Worm (Caenorhabditis elegans): Measurements from ENCODE around the gene T26H5.10.

- TF ChIP-seq ama-1 (optimal IDR thresholded peaks at IDR 0.05) (no peak), nfya-1 (tag; optimal IDR thresholded peaks at IDR 0.05) (no peak), ceh-45 (GFP tag; IDR thresholded peaks at IDR 0.05) (no peak), F13H6.1 (tag; optimal IDR thresholded peaks at IDR 0.05) (no peak), unc-3 (GFP tag; conservative IDR thresholded peaks at IDR 0.05) (no peak), unc-3 (tag; optimal IDR thresholded peaks at IDR 0.05) (no peak), dve-1 (tag; optimal IDR thresholded peaks at IDR 0.05) (no peak), K02D7.2 (tag; optimal IDR thresholded peaks at IDR 0.05) (no peak), unc-55 (GFP tag; optimal IDR thresholded peaks at IDR 0.05) (no peak), tbx-2 (tag; optimal IDR thresholded peaks at IDR 0.05) (no peak), K09A11.1 (tag; optimal IDR thresholded peaks at IDR 0.05; ENCODE audit: insufficient read depth) (no peak), pha-2 (tag; optimal IDR thresholded peaks at IDR 0.05) (no peak), fax-1 (tag; optimal IDR thresholded peaks at IDR 0.05) (no peak)
These were observed 15.5 kb upstream of the T26H5.10 start, which contains the start of gene str-71 for ce11 chrV:15459088-15459487.
